Fruit fly (Drosophila melanogaster): ENCODE results near the gene Ir85a.

The Ir85a gene

DNA sequence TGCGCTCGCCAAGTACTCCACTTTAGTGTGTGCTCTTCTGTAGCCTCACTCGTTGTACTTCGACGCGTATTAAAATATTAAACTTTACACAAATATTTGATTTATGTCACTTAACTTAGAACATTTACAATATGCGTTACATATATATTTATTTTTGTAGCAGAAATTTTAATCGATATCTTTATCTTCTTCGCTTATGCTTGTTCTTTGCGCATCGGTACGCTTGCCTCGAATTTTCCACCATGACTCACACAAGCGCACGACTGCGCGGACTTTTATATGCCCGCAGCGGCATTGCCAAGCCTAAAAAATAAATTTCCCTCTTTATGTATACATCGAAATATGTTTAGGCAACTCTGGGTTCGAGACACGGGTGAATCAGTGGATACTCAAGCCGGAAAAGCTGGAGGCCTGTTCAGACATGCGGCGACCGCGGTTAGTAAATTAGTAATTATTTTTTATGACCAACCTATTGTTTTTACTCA lies 26.0 kb downstream of the Ir85a start, which contains the start of gene aqz (continued):
- TF ChIP-seq CG11456 (GFP tag; IDR thresholded peaks at IDR 0.05): peak; percentile 84
- peak; percentile 73 for TF ChIP-seq CG11247 (GFP tag; IDR thresholded peaks at IDR 0.05)
- TF ChIP-seq unc-4 (GFP tag; IDR thresholded peaks at IDR 0.05; ENCODE audit: partially characterized antibody): peak; percentile 57
- TF ChIP-seq Hmr (GFP tag; optimal IDR thresholded peaks at IDR 0.05): peak; percentile 85
- peak; percentile 64 for TF ChIP-seq cwo (GFP tag; optimal IDR thresholded peaks at IDR 0.05)
- peak; percentile 24 for TF ChIP-seq CG30431 (GFP tag; optimal IDR thresholded peaks at IDR 0.05)
- no peak for TF ChIP-seq CG4404 (GFP tag; IDR thresholded peaks at IDR 0.05)
- no peak for TF ChIP-seq ap (GFP tag; IDR thresholded peaks at IDR 0.05)
- TF ChIP-seq wdn (GFP tag; IDR thresholded peaks at IDR 0.05): peak; percentile 42
- peak; percentile 69 for TF ChIP-seq CG17186 (GFP tag; optimal IDR thresholded peaks at IDR 0.05)
- TF ChIP-seq CG4617 (GFP tag; optimal IDR thresholded peaks at IDR 0.05; ENCODE audit: borderline replicate concordance): peak; percentile 68
- TF ChIP-seq Sry-β (GFP tag; optimal IDR thresholded peaks at IDR 0.05): peak; percentile 19
- TF ChIP-seq CG5180 (GFP tag; optimal IDR thresholded peaks at IDR 0.05): no peak
- peak; percentile 46 for TF ChIP-seq slp2 (GFP tag; optimal IDR thresholded peaks at IDR 0.05)
- peak; percentile 55 for TF ChIP-seq grau (tag; optimal IDR thresholded peaks at IDR 0.05)
- TF ChIP-seq dmrt99B (tag; optimal IDR thresholded peaks at IDR 0.05): no peak
- TF ChIP-seq CG13123 (GFP tag; optimal IDR thresholded peaks at IDR 0.05): no peak
- no peak; the same call in 1 of the 2 replicates for TF ChIP-seq CG10959 (GFP tag; IDR thresholded peaks at IDR 0.05)
- TF ChIP-seq NC2α (GFP tag; optimal IDR thresholded peaks at IDR 0.05): peak; percentile 91
- TF ChIP-seq br (optimal IDR thresholded peaks at IDR 0.05): no peak
- no peak for TF ChIP-seq CG4730 (GFP tag; IDR thresholded peaks at IDR 0.05)
- peak; percentile 98 for TF ChIP-seq CG32767 (GFP tag; IDR thresholded peaks at IDR 0.05)
- peak; percentile 49; the same call in 1 of the 4 replicates for TF ChIP-seq Dll (GFP tag; IDR thresholded peaks at IDR 0.05; ENCODE audit: partially characterized antibody)
- TF ChIP-seq Hr78 (GFP tag; optimal IDR thresholded peaks at IDR 0.05): no peak
- no peak for TF ChIP-seq CG11093 (GFP tag; IDR thresholded peaks at IDR 0.05)
- TF ChIP-seq Drgx (GFP tag; IDR thresholded peaks at IDR 0.05): peak; percentile 57
- no peak for TF ChIP-seq CG14667 (GFP tag; IDR thresholded peaks at IDR 0.05)
- peak; percentile 63 for TF ChIP-seq nom (GFP tag; optimal IDR thresholded peaks at IDR 0.05)
- TF ChIP-seq Mad (GFP tag; optimal IDR thresholded peaks at IDR 0.05): peak; percentile 68
- TF ChIP-seq usp (GFP tag; optimal IDR thresholded peaks at IDR 0.05): no peak
- TF ChIP-seq caup (GFP tag; optimal IDR thresholded peaks at IDR 0.05; ENCODE audit: severe bottlenecking): peak; percentile 81
- no peak for TF ChIP-seq Taf1 (GFP tag; IDR thresholded peaks at IDR 0.05)
- peak; percentile 80 for TF ChIP-seq gfzf (GFP tag; optimal IDR thresholded peaks at IDR 0.05)
- peak; percentile 36; the same call in 1 of the 2 replicates for TF ChIP-seq tna (GFP tag; IDR thresholded peaks at IDR 0.05; ENCODE audit: partially characterized antibody)
- peak; percentile 78 for TF ChIP-seq ash1 (GFP tag; optimal IDR thresholded peaks at IDR 0.05)
- TF ChIP-seq Dfd (GFP tag; optimal IDR thresholded peaks at IDR 0.05): no peak
- no peak for TF ChIP-seq Max (GFP tag; optimal IDR thresholded peaks at IDR 0.05)
- TF ChIP-seq Optix (GFP tag; IDR thresholded peaks at IDR 0.05): no peak
- no peak for TF ChIP-seq CG7963 (GFP tag; IDR thresholded peaks at IDR 0.05; ENCODE audit: partially characterized antibody)
- peak; percentile 73 for TF ChIP-seq CG12659 (GFP tag; optimal IDR thresholded peaks at IDR 0.05)
- peak; percentile 41 for TF ChIP-seq p53 (GFP tag; optimal IDR thresholded peaks at IDR 0.05)
- peak; percentile 81 for TF ChIP-seq HLHmδ (GFP tag; optimal IDR thresholded peaks at IDR 0.05)
- TF ChIP-seq CG31224 (GFP tag; IDR thresholded peaks at IDR 0.05): no peak
- no peak for TF ChIP-seq repo (GFP tag; optimal IDR thresholded peaks at IDR 0.05)
- no peak for TF ChIP-seq CG4328 (GFP tag; optimal IDR thresholded peaks at IDR 0.05)
- peak; percentile 27 for TF ChIP-seq CG7928 (GFP tag; optimal IDR thresholded peaks at IDR 0.05)
- no peak for TF ChIP-seq Ssrp (tag; optimal IDR thresholded peaks at IDR 0.05)
- peak in 1 of 2 experiments; percentile 59 for TF ChIP-seq Hr51 (GFP tag; optimal IDR thresholded peaks at IDR 0.05)
- peak; percentile 83 for TF ChIP-seq rib (GFP tag; IDR thresholded peaks at IDR 0.05)
- TF ChIP-seq tup (GFP tag; optimal IDR thresholded peaks at IDR 0.05): no peak

All from whole organism, embryonic.